Fruit fly (Drosophila melanogaster): ENCODE measurements around the gene CG5112.

CG5112 gene

dm6 chr3R:25495072-25495471, 3.8 kb downstream of the CG5112 start, which contains the start of gene CG33494:
TSS of gene CG33494 (minus strand) at chr3R:25495161.
- TF ChIP-seq CG5204 (GFP tag; optimal IDR thresholded peaks at IDR 0.05): no peak
- no peak for TF ChIP-seq kay (GFP tag; ENCODE audit: borderline replicate concordance)
- TF ChIP-seq Hr96 (GFP tag; optimal IDR thresholded peaks at IDR 0.05): no peak
- TF ChIP-seq CG1620 (GFP tag; optimal IDR thresholded peaks at IDR 0.05): no peak
- TF ChIP-seq cic (GFP tag; optimal IDR thresholded peaks at IDR 0.05): no peak
- TF ChIP-seq CG11617 (GFP tag; optimal IDR thresholded peaks at IDR 0.05): no peak
- TF ChIP-seq bab1 (GFP tag; optimal IDR thresholded peaks at IDR 0.05): no peak
- no peak for TF ChIP-seq Mnt (GFP tag; optimal IDR thresholded peaks at IDR 0.05)
- TF ChIP-seq tj (GFP tag; optimal IDR thresholded peaks at IDR 0.05): no peak

- TF ChIP-seq kay (GFP tag; ENCODE audit: borderline replicate concordance) (no peak), CG7101 (tag; optimal IDR thresholded peaks at IDR 0.05) (no peak), Hr96 (GFP tag; optimal IDR thresholded peaks at IDR 0.05) (no peak), CG11617 (GFP tag; optimal IDR thresholded peaks at IDR 0.05) (no peak), CG33017 (tag; optimal IDR thresholded peaks at IDR 0.05) (no peak), Mnt (GFP tag; optimal IDR thresholded peaks at IDR 0.05) (no peak)
Measured at dm6 chr3R:25495753-25496152, 4.5 kb downstream of the CG5112 start.

dm6 chr3R:25504891-25505290, 13.6 kb downstream of the CG5112 start, which contains the start of gene CG5107:
TSS of gene CG5107 (plus strand) at chr3R:25505191.
- TF ChIP-seq ovo (GFP tag; optimal IDR thresholded peaks at IDR 0.05) (no peak), CG7101 (tag; optimal IDR thresholded peaks at IDR 0.05) (no peak), CG1620 (GFP tag; optimal IDR thresholded peaks at IDR 0.05) (no peak), CG14711 (tag; optimal IDR thresholded peaks at IDR 0.05) (no peak), Clk (GFP tag; optimal IDR thresholded peaks at IDR 0.05) (no peak), tj (GFP tag; optimal IDR thresholded peaks at IDR 0.05) (no peak), bab1 (GFP tag; optimal IDR thresholded peaks at IDR 0.05) (no peak), toe (GFP tag; optimal IDR thresholded peaks at IDR 0.05) (no peak), CG12768 (GFP tag; optimal IDR thresholded peaks at IDR 0.05) (no peak), cnc (optimal IDR thresholded peaks at IDR 0.05) (no peak), pad (GFP tag; optimal IDR thresholded peaks at IDR 0.05) (no peak), CG7045 (GFP tag; optimal IDR thresholded peaks at IDR 0.05) (no peak)

- no peak for TF ChIP-seq Mnt (GFP tag; optimal IDR thresholded peaks at IDR 0.05)
- no peak for TF ChIP-seq tj (GFP tag; optimal IDR thresholded peaks at IDR 0.05)
- no peak for TF ChIP-seq cic (GFP tag; optimal IDR thresholded peaks at IDR 0.05)
- no peak for TF ChIP-seq CG14711 (tag; optimal IDR thresholded peaks at IDR 0.05)
- no peak for TF ChIP-seq CG5204 (GFP tag; optimal IDR thresholded peaks at IDR 0.05)
- TF ChIP-seq cnc (optimal IDR thresholded peaks at IDR 0.05): no peak
- TF ChIP-seq CG33017 (tag; optimal IDR thresholded peaks at IDR 0.05): no peak
- no peak for TF ChIP-seq CG7045 (GFP tag; optimal IDR thresholded peaks at IDR 0.05)
- no peak for TF ChIP-seq kay (GFP tag; ENCODE audit: borderline replicate concordance)
- TF ChIP-seq pad (GFP tag; optimal IDR thresholded peaks at IDR 0.05): no peak
- no peak for TF ChIP-seq bab1 (GFP tag; optimal IDR thresholded peaks at IDR 0.05)
- no peak for TF ChIP-seq CG1620 (GFP tag; optimal IDR thresholded peaks at IDR 0.05)
- TF ChIP-seq ovo (GFP tag; optimal IDR thresholded peaks at IDR 0.05): no peak
- TF ChIP-seq Crg-1 (GFP tag; optimal IDR thresholded peaks at IDR 0.05): no peak
- TF ChIP-seq Hr96 (GFP tag; optimal IDR thresholded peaks at IDR 0.05): no peak
- TF ChIP-seq Clk (GFP tag; optimal IDR thresholded peaks at IDR 0.05): no peak
- TF ChIP-seq CG12768 (GFP tag; optimal IDR thresholded peaks at IDR 0.05): no peak
- TF ChIP-seq toe (GFP tag; optimal IDR thresholded peaks at IDR 0.05): no peak
- no peak for TF ChIP-seq CG7101 (tag; optimal IDR thresholded peaks at IDR 0.05)
Measured at dm6 chr3R:25505975-25506374, 14.7 kb downstream of the CG5112 start, which contains the start of gene CG5111. TSS of gene CG5111 (plus strand) at chr3R:25506275.

dm6 chr3R:25512750-25513149, 21.5 kb downstream of the CG5112 start:
- no peak for TF ChIP-seq Mnt (GFP tag; optimal IDR thresholded peaks at IDR 0.05)
- no peak for TF ChIP-seq CG11617 (GFP tag; optimal IDR thresholded peaks at IDR 0.05)
- no peak for TF ChIP-seq CG1620 (GFP tag; optimal IDR thresholded peaks at IDR 0.05)
- no peak for TF ChIP-seq bab1 (GFP tag; optimal IDR thresholded peaks at IDR 0.05)
- no peak for TF ChIP-seq cic (GFP tag; optimal IDR thresholded peaks at IDR 0.05)

- TF ChIP-seq cic (GFP tag; optimal IDR thresholded peaks at IDR 0.05) (peak; percentile 60), cnc (optimal IDR thresholded peaks at IDR 0.05) (no peak), Crg-1 (GFP tag; optimal IDR thresholded peaks at IDR 0.05) (peak; percentile 19), tj (GFP tag; optimal IDR thresholded peaks at IDR 0.05) (peak; percentile 69), CG7045 (GFP tag; optimal IDR thresholded peaks at IDR 0.05) (peak; percentile 92), Clk (GFP tag; optimal IDR thresholded peaks at IDR 0.05) (peak; percentile 23), CG33017 (tag; optimal IDR thresholded peaks at IDR 0.05) (peak; percentile 97), Mnt (GFP tag; optimal IDR thresholded peaks at IDR 0.05) (no peak), Hr96 (GFP tag; optimal IDR thresholded peaks at IDR 0.05) (no peak), kay (GFP tag; ENCODE audit: borderline replicate concordance) (peak; percentile 23), CG11617 (GFP tag; optimal IDR thresholded peaks at IDR 0.05) (peak; percentile 88), pad (GFP tag; optimal IDR thresholded peaks at IDR 0.05) (peak; percentile 89), CG12768 (GFP tag; optimal IDR thresholded peaks at IDR 0.05) (peak; percentile 89), bab1 (GFP tag; optimal IDR thresholded peaks at IDR 0.05) (peak; percentile 89), CG1620 (GFP tag; optimal IDR thresholded peaks at IDR 0.05) (no peak), toe (GFP tag; optimal IDR thresholded peaks at IDR 0.05) (peak; percentile 15), CG7101 (tag; optimal IDR thresholded peaks at IDR 0.05) (peak; percentile 95), CG14711 (tag; optimal IDR thresholded peaks at IDR 0.05) (peak; percentile 92), ovo (GFP tag; optimal IDR thresholded peaks at IDR 0.05) (peak; percentile 35), CG5204 (GFP tag; optimal IDR thresholded peaks at IDR 0.05) (peak; percentile 31)
Measured at dm6 chr3R:25515450-25516288, 24.4 kb downstream of the CG5112 start, which contains the start of gene msi. TSS of gene msi (plus strand) at chr3R:25516118.
